Worm (Caenorhabditis elegans) whole organism, mixed stage, embryonic: ENCODE data around the gene ubc-7.

ENCODE experiments used
- ceh-39 ChIP-seq: fragments of 150-350 bp; optimal IDR thresholded peaks from 2 replicates; lab custom pipeline; 2014; ENCODE audit warnings: missing biosample characterization, missing genetic modification characterization
- elt-3 ChIP-seq: fragments of 150-350 bp; optimal IDR thresholded peaks from 2 replicates; lab custom pipeline; 2014; ENCODE audit warnings: missing biosample characterization, missing genetic modification characterization
- lin-13 ChIP-seq: fragments of 150-350 bp; optimal IDR thresholded peaks from 2 replicates; lab custom pipeline; 2014; ENCODE audit warnings: missing biosample characterization, missing genetic modification characterization
- mab-5 ChIP-seq: fragments of 150-350 bp; optimal IDR thresholded peaks from 2 replicates; lab custom pipeline; 2014; ENCODE audit warnings: missing biosample characterization, missing genetic modification characterization
- nhr-237 ChIP-seq: fragments of 150-350 bp; optimal IDR thresholded peaks from 2 replicates; lab custom pipeline; 2014; ENCODE audit warnings: missing biosample characterization, missing genetic modification characterization
- nhr-28 ChIP-seq: fragments of 150-350 bp; optimal IDR thresholded peaks from 2 replicates; lab custom pipeline; 2014; ENCODE audit warnings: missing biosample characterization, missing genetic modification characterization
- nhr-76 ChIP-seq: sonication (generic microtip); optimal IDR thresholded peaks from 2 replicates; lab custom pipeline; 2017; ENCODE audit warnings: missing biosample characterization, missing genetic modification characterization
- tbx-8 ChIP-seq: fragments of 200-800 bp; sonication (Bioruptor generic); optimal IDR thresholded peaks from 2 replicates; lab custom pipeline; 2018; ENCODE audit warnings: mild to moderate bottlenecking, missing genetic modification characterization, moderate library complexity, missing compliant biosample characterization
- unc-39 ChIP-seq: fragments of 150-350 bp; optimal IDR thresholded peaks from 2 replicates; lab custom pipeline; 2014; ENCODE audit warnings: missing biosample characterization, missing genetic modification characterization
- ztf-11 ChIP-seq: fragments of 150-350 bp; optimal IDR thresholded peaks from 2 replicates; lab custom pipeline; 2014; ENCODE audit warnings: missing biosample characterization, missing genetic modification characterization

ce11 chrIII:9638159-9638754 lies 7.3 kb upstream of the ubc-7 start:
- no peak for TF ChIP-seq nhr-28 (tag; lab: Kevin White, UChicago)
- TF ChIP-seq unc-39 (tag; lab: Kevin White, UChicago) = no peak
- TF ChIP-seq tbx-8 (GFP tag; lab: Kevin White, UChicago) = no peak
- TF ChIP-seq lin-13 (tag; lab: Kevin White, UChicago) = no peak
- no peak for TF ChIP-seq mab-5 (tag; lab: Kevin White, UChicago)
- no peak for TF ChIP-seq ceh-39 (tag; lab: Kevin White, UChicago)
- TF ChIP-seq ztf-11 (tag; lab: Kevin White, UChicago) = no peak
- TF ChIP-seq nhr-76 (tag; lab: Kevin White, UChicago) = no peak
- TF ChIP-seq elt-3 (tag; lab: Kevin White, UChicago) = no peak
- TF ChIP-seq nhr-237 (tag; lab: Kevin White, UChicago) = no peak
